Fruit fly (Drosophila melanogaster) whole organism, embryonic: Measurements from ENCODE around the gene CG8329.
A peak's percentile ranks its signal among the peaks of the same experiment; 100 is the strongest.

Experiments
- Atf-2 ChIP-seq: fragments of 200-800 bp; sonication (Bioruptor generic); optimal IDR thresholded peaks from 2 replicates; lab custom pipeline; 2016; ENCODE audit warnings: missing biosample characterization, missing genetic modification characterization
- BtbVII ChIP-seq: fragments of 200-800 bp; sonication (Bioruptor generic); optimal IDR thresholded peaks from 3 replicates; lab custom pipeline; 2017; ENCODE audit warnings: missing biosample characterization, mild to moderate bottlenecking, missing genetic modification characterization
- CG14667 ChIP-seq: fragments of 200-800 bp; sonication (Bioruptor generic); IDR thresholded peaks from 2 replicates; pipeline ENCODE4 v1.3.6; 2022; ENCODE audit warnings: missing biosample characterization, missing genetic modification characterization
- CG1529 ChIP-seq: fragments of 200-800 bp; sonication (Bioruptor generic); optimal IDR thresholded peaks from 3 replicates; lab custom pipeline; 2018; ENCODE audit warnings: missing biosample characterization, missing genetic modification characterization
- CG1603 ChIP-seq: fragments of 200-800 bp; sonication (Bioruptor generic); optimal IDR thresholded peaks from 2 replicates; lab custom pipeline; 2019; ENCODE audit warnings: missing biosample characterization, mild to moderate bottlenecking, missing genetic modification characterization, moderate library complexity
- CG18599 ChIP-seq: fragments of 200-800 bp; sonication (Bioruptor generic); optimal IDR thresholded peaks from 3 replicates; lab custom pipeline; 2017; ENCODE audit warnings: missing biosample characterization, missing genetic modification characterization, mild to moderate bottlenecking, moderate library complexity, missing genetic modification reagents
- CG3163 ChIP-seq: fragments of 200-800 bp; sonication (Bioruptor generic); optimal IDR thresholded peaks from 3 replicates; lab custom pipeline; 2016; ENCODE audit warnings: missing biosample characterization, missing genetic modification characterization
- CG3407 ChIP-seq: fragments of 200-800 bp; sonication (Bioruptor generic); optimal IDR thresholded peaks from 2 replicates; lab custom pipeline; 2018; ENCODE audit warnings: missing biosample characterization, mild to moderate bottlenecking, missing genetic modification characterization
- CG34422 ChIP-seq: fragments of 200-800 bp; sonication (Bioruptor generic); IDR thresholded peaks from 3 replicates; pipeline ENCODE4 v1.3.6; 2022; ENCODE audit warnings: missing biosample characterization, missing genetic modification characterization
- CG3838 ChIP-seq: fragments of 200-800 bp; sonication (Bioruptor generic); optimal IDR thresholded peaks from 3 replicates; lab custom pipeline; 2016; ENCODE audit warnings: missing biosample characterization, missing genetic modification characterization
- CG4282 ChIP-seq: fragments of 200-800 bp; sonication (Bioruptor generic); optimal IDR thresholded peaks from 2 replicates; lab custom pipeline; 2016; ENCODE audit warnings: missing biosample characterization, missing genetic modification characterization
- CG4360 ChIP-seq: fragments of 200-800 bp; sonication (Bioruptor generic); IDR thresholded peaks from 2 replicates; pipeline ENCODE4 v1.3.6; 2022; ENCODE audit warnings: missing biosample characterization, missing genetic modification characterization
- CG6175 ChIP-seq: fragments of 200-800 bp; sonication (Bioruptor generic); IDR thresholded peaks from 3 replicates; pipeline ENCODE4 v1.3.6; 2022; ENCODE audit warnings: missing biosample characterization, missing genetic modification characterization
- CG8765 ChIP-seq: fragments of 200-800 bp; sonication (Bioruptor generic); IDR thresholded peaks from 2 replicates; pipeline ENCODE4 v1.3.6; 2022; ENCODE audit warnings: missing biosample characterization, missing genetic modification characterization
- CG9437 ChIP-seq: fragments of 200-800 bp; sonication (Bioruptor generic); optimal IDR thresholded peaks from 2 replicates; lab custom pipeline; 2018; ENCODE audit warnings: missing biosample characterization, mild to moderate bottlenecking, missing genetic modification characterization
- CG9797 ChIP-seq: fragments of 200-800 bp; sonication (Bioruptor generic); optimal IDR thresholded peaks from 3 replicates; lab custom pipeline; 2018; ENCODE audit warnings: missing biosample characterization, mild to moderate bottlenecking, missing genetic modification characterization
- CoRest ChIP-seq: fragments of 200-800 bp; sonication (Bioruptor generic); optimal IDR thresholded peaks from 3 replicates; lab custom pipeline; 2018; ENCODE audit warnings: missing biosample characterization, mild to moderate bottlenecking, missing genetic modification characterization, moderate library complexity
- D ChIP-seq, 2 experiments: fragments of 200-800 bp in 1 of 2; fragments of >200 bp in 1 of 2; sonication (Bioruptor generic) in 1 of 2; optimal IDR thresholded peaks; 2 replicates in 1 of 2; 3 replicates in 1 of 2; lab custom pipeline; 2017; ENCODE audit warnings: mild to moderate bottlenecking in 1 of 2, missing biosample characterization in 1 of 2, missing genetic modification characterization in 1 of 2, missing genetic modification reagents in 1 of 2
- D19A ChIP-seq: fragments of 200-800 bp; optimal IDR thresholded peaks from 3 replicates; lab custom pipeline; 2019; ENCODE audit warnings: missing biosample characterization, mild to moderate bottlenecking, missing genetic modification characterization, moderate library complexity
- Fer1 ChIP-seq: fragments of 200-800 bp; sonication (Bioruptor generic); optimal IDR thresholded peaks from 2 replicates; lab custom pipeline; 2017; ENCODE audit warnings: missing biosample characterization, mild to moderate bottlenecking, missing genetic modification characterization
- HLH54F ChIP-seq: fragments of 200-800 bp; sonication (Bioruptor generic); optimal IDR thresholded peaks from 3 replicates; lab custom pipeline; 2016; ENCODE audit warnings: missing biosample characterization, missing genetic modification characterization
- Hey ChIP-seq: fragments of 200-800 bp; sonication (Bioruptor generic); optimal IDR thresholded peaks from 3 replicates; lab custom pipeline; 2018; ENCODE audit warnings: missing biosample characterization, mild to moderate bottlenecking, missing genetic modification characterization
- HmgD ChIP-seq: fragments of 200-800 bp; sonication (Bioruptor generic); optimal IDR thresholded peaks from 3 replicates; lab custom pipeline; 2016; ENCODE audit warnings: missing biosample characterization, missing genetic modification characterization
- Hr39 ChIP-seq: fragments of >200 bp; optimal IDR thresholded peaks from 2 replicates; lab custom pipeline; 2017
- MBD-R2 ChIP-seq: fragments of 200-800 bp; sonication (Bioruptor generic); IDR thresholded peaks from 2 replicates; pipeline ENCODE4 v1.3.6; 2022; ENCODE audit warnings: missing biosample characterization, missing genetic modification characterization
- MTF-1 ChIP-seq: fragments of 200-800 bp; sonication (Bioruptor generic); optimal IDR thresholded peaks from 2 replicates; lab custom pipeline; 2018; ENCODE audit warnings: missing biosample characterization, mild to moderate bottlenecking, missing genetic modification characterization, borderline replicate concordance
- Mad ChIP-seq: fragments of 200-800 bp; sonication (Bioruptor generic); optimal IDR thresholded peaks from 2 replicates; lab custom pipeline; 2016; ENCODE audit warnings: missing biosample characterization, missing genetic modification characterization
- NC2β ChIP-seq: fragments of 200-800 bp; sonication (Bioruptor generic); optimal IDR thresholded peaks from 2 replicates; lab custom pipeline; 2016; ENCODE audit warnings: missing biosample characterization, missing genetic modification characterization
- Poxn ChIP-seq: fragments of 200-800 bp; sonication (Bioruptor generic); IDR thresholded peaks from 2 replicates; pipeline ENCODE4 v1.3.6; 2022; ENCODE audit warnings: missing biosample characterization, missing genetic modification characterization
- Sox100B ChIP-seq: fragments of 200-800 bp; sonication (Bioruptor generic); optimal IDR thresholded peaks from 3 replicates; lab custom pipeline; 2018; ENCODE audit warnings: missing biosample characterization, mild to moderate bottlenecking, missing genetic modification characterization
- Tbp ChIP-seq: fragments of >200 bp; optimal IDR thresholded peaks from 2 replicates; lab custom pipeline; 2018; ENCODE audit warnings: missing biosample characterization, missing genetic modification characterization
- ara ChIP-seq: fragments of 200-800 bp; sonication (Bioruptor generic); IDR thresholded peaks from 2 replicates; pipeline ENCODE4 v1.3.6; 2022; ENCODE audit warnings: missing biosample characterization, missing genetic modification characterization
- ase ChIP-seq: fragments of 200-800 bp; sonication (Bioruptor generic); IDR thresholded peaks from 3 replicates; pipeline ENCODE4 v1.3.6; 2022; ENCODE audit warnings: missing biosample characterization, missing genetic modification characterization
- br ChIP-seq: fragments of >200 bp; optimal IDR thresholded peaks from 2 replicates; lab custom pipeline; 2017
- chif ChIP-seq, 2 experiments: fragments of 200-800 bp; sonication (Bioruptor generic); optimal IDR thresholded peaks; 3 replicates each; lab custom pipeline; 2016; ENCODE audit warnings: missing biosample characterization in 2 of 2, missing genetic modification characterization in 2 of 2
- gcm ChIP-seq: fragments of 200-800 bp; sonication (Bioruptor generic); optimal IDR thresholded peaks from 2 replicates; lab custom pipeline; 2019; ENCODE audit warnings: missing biosample characterization, mild to moderate bottlenecking, missing genetic modification characterization, moderate library complexity
- jumu ChIP-seq: fragments of 200-800 bp; sonication (Bioruptor generic); optimal IDR thresholded peaks from 3 replicates; lab custom pipeline; 2016; ENCODE audit warnings: missing biosample characterization, missing genetic modification characterization
- kay ChIP-seq: fragments of 200-800 bp; sonication (Bioruptor generic); optimal IDR thresholded peaks from 2 replicates; lab custom pipeline; 2016; ENCODE audit warnings: missing biosample characterization, missing genetic modification characterization
- lbe ChIP-seq: fragments of 200-800 bp; sonication (Bioruptor generic); optimal IDR thresholded peaks from 2 replicates; lab custom pipeline; 2016; ENCODE audit warnings: missing biosample characterization, mild to moderate bottlenecking, missing genetic modification characterization
- mirr ChIP-seq: fragments of 200-800 bp; sonication (Bioruptor generic); optimal IDR thresholded peaks from 3 replicates; lab custom pipeline; 2018; ENCODE audit warnings: missing biosample characterization, mild to moderate bottlenecking, missing genetic modification characterization
- otp ChIP-seq: fragments of 200-800 bp; sonication (Bioruptor generic); IDR thresholded peaks from 3 replicates; pipeline ENCODE4, ENCODE4 v1.3.6; 2022; ENCODE audit warnings: missing biosample characterization, missing genetic modification characterization
- pum ChIP-seq: fragments of 200-800 bp; sonication (Bioruptor generic); optimal IDR thresholded peaks from 2 replicates; lab custom pipeline; 2016; ENCODE audit warnings: missing biosample characterization, missing genetic modification characterization
- sd ChIP-seq: fragments of 200-800 bp; sonication (Bioruptor generic); optimal IDR thresholded peaks from 3 replicates; lab custom pipeline; 2018; ENCODE audit warnings: missing biosample characterization, mild to moderate bottlenecking, missing genetic modification characterization, moderate library complexity
- sisA ChIP-seq: fragments of 200-800 bp; sonication (Bioruptor generic); IDR thresholded peaks from 2 replicates; pipeline ENCODE4 v1.3.6; 2022; ENCODE audit warnings: missing biosample characterization, missing genetic modification characterization
- slbo ChIP-seq: fragments of 200-800 bp; sonication (Bioruptor generic); IDR thresholded peaks from 2 replicates; pipeline ENCODE4 v1.3.6; 2022; ENCODE audit warnings: missing biosample characterization, missing genetic modification characterization
- slou ChIP-seq: fragments of 200-800 bp; sonication (Bioruptor generic); optimal IDR thresholded peaks from 3 replicates; lab custom pipeline; 2016; ENCODE audit warnings: missing biosample characterization, missing genetic modification characterization
- tap ChIP-seq: fragments of 200-800 bp; optimal IDR thresholded peaks from 3 replicates; lab custom pipeline; 2019; ENCODE audit warnings: missing biosample characterization, mild to moderate bottlenecking, missing genetic modification characterization, moderate library complexity
- tio ChIP-seq: fragments of 200-800 bp; sonication (Bioruptor generic); optimal IDR thresholded peaks from 2 replicates; lab custom pipeline; 2017; ENCODE audit warnings: missing biosample characterization, missing genetic modification characterization, inconsistent platforms
- trem ChIP-seq: fragments of 200-800 bp; optimal IDR thresholded peaks from 3 replicates; lab custom pipeline; 2019; ENCODE audit warnings: missing biosample characterization, mild to moderate bottlenecking, missing genetic modification characterization, moderate library complexity
- yki ChIP-seq: fragments of >200 bp; optimal IDR thresholded peaks from 3 replicates; lab custom pipeline; 2018
- zen2 ChIP-seq: fragments of 200-800 bp; sonication (Bioruptor generic); IDR thresholded peaks from 3 replicates; pipeline ENCODE4 v1.3.6; 2022; ENCODE audit warnings: missing biosample characterization, missing genetic modification characterization; ENCODE audit not compliant: partially characterized antibody
- zf30C ChIP-seq: fragments of 200-800 bp; sonication (Bioruptor generic); optimal IDR thresholded peaks from 3 replicates; lab custom pipeline; 2018; ENCODE audit warnings: missing biosample characterization, mild to moderate bottlenecking, missing genetic modification characterization

CG8329 gene

dm6 chr3L:9613960-9614588 lies 23.8 kb upstream of the CG8329 start (continued):
- peak; percentile 89 for TF ChIP-seq slbo (GFP tag; lab: Robert Waterston, UW)
- TF ChIP-seq zen2 (GFP tag; lab: Robert Waterston, UW): no peak
- no peak for TF ChIP-seq CG8765 (GFP tag; lab: Robert Waterston, UW)
- 0 out of 3 replicates have a peak, but pooled peaks have one; percentile 36 for TF ChIP-seq ase (GFP tag; lab: Robert Waterston, UW)
- peak; percentile 46; the same call in 1 of the 2 replicates for TF ChIP-seq MBD-R2
- no peak for TF ChIP-seq HLH54F (GFP tag; lab: Kevin White, UChicago)
- TF ChIP-seq yki (lab: Kevin White, UChicago): no peak
- TF ChIP-seq slou (GFP tag; lab: Kevin White, UChicago): peak; percentile 20
- no peak for TF ChIP-seq BtbVII (GFP tag; lab: Kevin White, UChicago)
- no peak for TF ChIP-seq lbe (GFP tag; lab: Kevin White, UChicago)
- TF ChIP-seq Fer1 (GFP tag; lab: Kevin White, UChicago): no peak
- TF ChIP-seq tio (GFP tag; lab: Kevin White, UChicago): no peak
- TF ChIP-seq gcm (GFP tag; lab: Kevin White, UChicago): no peak
- no peak for TF ChIP-seq MTF-1
- no peak for TF ChIP-seq CG3163 (GFP tag; lab: Kevin White, UChicago)
- no peak for TF ChIP-seq CG3838
- TF ChIP-seq D19A (tag; lab: Kevin White, UChicago): no peak
- no peak for TF ChIP-seq Sox100B
- TF ChIP-seq CG18599 (GFP tag; lab: Kevin White, UChicago): no peak
- TF ChIP-seq br (lab: Kevin White, UChicago): no peak
- no peak for TF ChIP-seq tap (tag; lab: Kevin White, UChicago)
- TF ChIP-seq CG1603 (tag; lab: Kevin White, UChicago): no peak
- no peak for TF ChIP-seq CG3407 (GFP tag; lab: Kevin White, UChicago)
- no peak for TF ChIP-seq HmgD
- TF ChIP-seq CoRest (tag; lab: Kevin White, UChicago): peak; percentile 40
- TF ChIP-seq Atf-2 (GFP tag; lab: Kevin White, UChicago): no peak
- TF ChIP-seq D (optimal IDR thresholded peaks at IDR 0.05; lab: Kevin White, UChicago): no peak
- no peak for TF ChIP-seq D (GFP tag; optimal IDR thresholded peaks at IDR 0.05; lab: Kevin White, UChicago)
- TF ChIP-seq chif (GFP tag; optimal IDR thresholded peaks at IDR 0.05; lab: Kevin White, UChicago): no peak
- TF ChIP-seq CG6175 (GFP tag; lab: Robert Waterston, UW): no peak
- no peak for TF ChIP-seq CG4360 (GFP tag; lab: Robert Waterston, UW)
- TF ChIP-seq Hey (tag; lab: Kevin White, UChicago): no peak
- TF ChIP-seq CG14667 (GFP tag; lab: Robert Waterston, UW): no peak
- TF ChIP-seq mirr (GFP tag; lab: Kevin White, UChicago): no peak
- no peak for TF ChIP-seq Tbp (GFP tag; lab: Kevin White, UChicago)
- TF ChIP-seq sd (tag; lab: Kevin White, UChicago): no peak
- no peak for TF ChIP-seq ara
- TF ChIP-seq CG1529 (GFP tag; lab: Kevin White, UChicago): no peak
- TF ChIP-seq Mad: no peak
- no peak for TF ChIP-seq kay (GFP tag; lab: Kevin White, UChicago)
- TF ChIP-seq NC2β (GFP tag; lab: Kevin White, UChicago): no peak
- no peak for TF ChIP-seq zf30C
- TF ChIP-seq jumu (GFP tag; lab: Kevin White, UChicago): peak; percentile 66
- TF ChIP-seq CG34422: no peak
- TF ChIP-seq sisA (GFP tag; lab: Robert Waterston, UW): peak; percentile 76
- TF ChIP-seq otp (GFP tag; lab: Robert Waterston, UW): no peak
- TF ChIP-seq Hr39 (lab: Kevin White, UChicago): no peak
- TF ChIP-seq pum (GFP tag; lab: Kevin White, UChicago): peak; percentile 43
- no peak for TF ChIP-seq CG4282 (GFP tag; lab: Kevin White, UChicago)
- no peak for TF ChIP-seq CG9437 (GFP tag; lab: Kevin White, UChicago)
- TF ChIP-seq CG9797 (GFP tag; lab: Kevin White, UChicago): peak; percentile 10
- no peak for TF ChIP-seq trem (tag; lab: Kevin White, UChicago)
- TF ChIP-seq Poxn (GFP tag; lab: Robert Waterston, UW): no peak
